Fruit fly (Drosophila melanogaster) whole organism, embryonic: Measurements from ENCODE around the gene Rab26.
A peak's percentile ranks its signal among the peaks of the same experiment; 100 is the strongest.

ENCODE experiments used
- B-H2 ChIP-seq: fragments of 200-800 bp; sonication (Bioruptor generic); optimal IDR thresholded peaks from 2 replicates; lab custom pipeline; 2018; ENCODE audit warnings: missing biosample characterization, mild to moderate bottlenecking, missing genetic modification characterization
- CG10979 ChIP-seq: fragments of 200-800 bp; sonication (Bioruptor generic); optimal IDR thresholded peaks from 2 replicates; lab custom pipeline; 2018; ENCODE audit warnings: missing biosample characterization, mild to moderate bottlenecking, missing genetic modification characterization, moderate library complexity
- CG11247 ChIP-seq: fragments of 200-800 bp; sonication (Bioruptor generic); IDR thresholded peaks from 2 replicates; pipeline ENCODE4 v1.3.6; 2022; ENCODE audit warnings: missing biosample characterization, missing genetic modification characterization
- CG11695 ChIP-seq: fragments of 200-800 bp; sonication (Bioruptor generic); IDR thresholded peaks from 3 replicates; pipeline ENCODE4 v1.3.6; 2022; ENCODE audit warnings: missing biosample characterization, missing genetic modification characterization
- CG12236 ChIP-seq: fragments of 200-800 bp; sonication (Bioruptor generic); optimal IDR thresholded peaks from 2 replicates; lab custom pipeline; 2016; ENCODE audit warnings: missing biosample characterization, missing genetic modification characterization
- CG12299 ChIP-seq: fragments of 200-800 bp; sonication (Bioruptor generic); optimal IDR thresholded peaks from 2 replicates; lab custom pipeline; 2018; ENCODE audit warnings: missing biosample characterization, mild to moderate bottlenecking, missing genetic modification characterization
- CG15011 ChIP-seq: fragments of 200-800 bp; sonication (Bioruptor generic); optimal IDR thresholded peaks from 3 replicates; lab custom pipeline; 2018; ENCODE audit warnings: missing biosample characterization, mild to moderate bottlenecking, missing genetic modification characterization
- CG15269 ChIP-seq: fragments of 200-800 bp; sonication (Bioruptor generic); optimal IDR thresholded peaks from 2 replicates; lab custom pipeline; 2018; ENCODE audit warnings: missing biosample characterization, mild to moderate bottlenecking, missing genetic modification characterization, moderate library complexity
- CG17385 ChIP-seq: fragments of 200-800 bp; sonication (Bioruptor generic); optimal IDR thresholded peaks from 3 replicates; lab custom pipeline; 2018; ENCODE audit warnings: missing biosample characterization, mild to moderate bottlenecking, missing genetic modification characterization
- CG3407 ChIP-seq: fragments of 200-800 bp; sonication (Bioruptor generic); optimal IDR thresholded peaks from 2 replicates; lab custom pipeline; 2018; ENCODE audit warnings: missing biosample characterization, mild to moderate bottlenecking, missing genetic modification characterization
- CG4854 ChIP-seq: fragments of 200-800 bp; sonication (Bioruptor generic); optimal IDR thresholded peaks from 2 replicates; lab custom pipeline; 2016; ENCODE audit warnings: missing biosample characterization, missing genetic modification characterization, inconsistent platforms
- CG6765 ChIP-seq: fragments of 200-800 bp; sonication (Bioruptor generic); optimal IDR thresholded peaks from 3 replicates; lab custom pipeline; 2017; ENCODE audit warnings: missing biosample characterization, mild to moderate bottlenecking, missing genetic modification characterization
- CG6791 ChIP-seq: fragments of 200-800 bp; sonication (Bioruptor generic); IDR thresholded peaks from 3 replicates; pipeline ENCODE4 v1.3.6; 2022; ENCODE audit warnings: missing biosample characterization, missing genetic modification characterization; ENCODE audit not compliant: partially characterized antibody
- CG9876 ChIP-seq: fragments of 200-800 bp; sonication (Bioruptor generic); optimal IDR thresholded peaks from 2 replicates; lab custom pipeline; 2016; ENCODE audit warnings: missing biosample characterization, missing genetic modification characterization
- CHES-1-like ChIP-seq: fragments of 200-800 bp; sonication (Bioruptor generic); optimal IDR thresholded peaks from 2 replicates; lab custom pipeline; 2016; ENCODE audit warnings: missing biosample characterization, missing genetic modification characterization
- Deaf1 ChIP-seq: fragments of 200-800 bp; optimal IDR thresholded peaks from 3 replicates; lab custom pipeline; 2019; ENCODE audit warnings: missing biosample characterization, mild to moderate bottlenecking, missing genetic modification characterization, moderate library complexity
- Doc3 ChIP-seq: fragments of 200-800 bp; sonication (Bioruptor generic); IDR thresholded peaks from 3 replicates; pipeline ENCODE4 v1.3.6; 2022; ENCODE audit warnings: missing biosample characterization, missing genetic modification characterization; ENCODE audit not compliant: partially characterized antibody
- HmgZ ChIP-seq: fragments of 200-800 bp; sonication (Bioruptor generic); optimal IDR thresholded peaks from 2 replicates; lab custom pipeline; 2018; ENCODE audit warnings: missing biosample characterization, mild to moderate bottlenecking, missing genetic modification characterization
- Jarid2 ChIP-seq: fragments of 200-800 bp; sonication (Bioruptor generic); optimal IDR thresholded peaks from 3 replicates; lab custom pipeline; 2017; ENCODE audit warnings: mild to moderate bottlenecking, missing biosample characterization, missing genetic modification reagents, missing genetic modification characterization
- Meics ChIP-seq: fragments of 200-800 bp; sonication (Bioruptor generic); optimal IDR thresholded peaks from 2 replicates; lab custom pipeline; 2017; ENCODE audit warnings: missing biosample characterization, mild to moderate bottlenecking, missing genetic modification characterization
- NK7.1 ChIP-seq: fragments of 200-800 bp; sonication (Bioruptor generic); optimal IDR thresholded peaks from 3 replicates; lab custom pipeline; 2016; ENCODE audit warnings: missing biosample characterization, missing genetic modification characterization
- Neu2 ChIP-seq: fragments of 200-800 bp; sonication (Bioruptor generic); optimal IDR thresholded peaks from 3 replicates; lab custom pipeline; 2016; ENCODE audit warnings: missing biosample characterization, missing genetic modification characterization, borderline replicate concordance
- Opbp ChIP-seq: fragments of 200-800 bp; sonication (Bioruptor generic); IDR thresholded peaks from 3 replicates; pipeline ENCODE4 v1.3.6; 2022; ENCODE audit warnings: missing biosample characterization, missing genetic modification characterization; ENCODE audit not compliant: partially characterized antibody
- Side ChIP-seq: fragments of 200-800 bp; sonication (Bioruptor generic); optimal IDR thresholded peaks from 2 replicates; lab custom pipeline; 2016; ENCODE audit warnings: missing biosample characterization, missing genetic modification characterization
- ase ChIP-seq: fragments of 200-800 bp; sonication (Bioruptor generic); IDR thresholded peaks from 3 replicates; pipeline ENCODE4 v1.3.6; 2022; ENCODE audit warnings: missing biosample characterization, missing genetic modification characterization
- ash1 ChIP-seq: fragments of 200-800 bp; sonication (Bioruptor generic); optimal IDR thresholded peaks from 2 replicates; lab custom pipeline; 2018; ENCODE audit warnings: missing biosample characterization, mild to moderate bottlenecking, missing genetic modification characterization
- ato ChIP-seq: fragments of 200-800 bp; sonication (Bioruptor generic); IDR thresholded peaks from 2 replicates; pipeline ENCODE4 v1.3.6; 2022; ENCODE audit warnings: missing biosample characterization, missing genetic modification characterization; ENCODE audit not compliant: partially characterized antibody
- chinmo ChIP-seq: fragments of 200-800 bp; sonication (Bioruptor generic); IDR thresholded peaks from 4 replicates; pipeline ENCODE4 v1.3.6; 2022; ENCODE audit warnings: missing biosample characterization, missing genetic modification characterization; ENCODE audit not compliant: partially characterized antibody
- crp ChIP-seq, 2 experiments: fragments of 200-800 bp; sonication (Bioruptor generic); optimal IDR thresholded peaks; 2 replicates in 1 of 2; 3 replicates in 1 of 2; lab custom pipeline; 2017; ENCODE audit warnings: missing biosample characterization in 2 of 2, missing genetic modification characterization in 2 of 2, mild to moderate bottlenecking in 1 of 2, moderate library complexity in 1 of 2
- da ChIP-seq: fragments of 200-800 bp; sonication (Bioruptor generic); optimal IDR thresholded peaks from 2 replicates; lab custom pipeline; 2016; ENCODE audit warnings: missing biosample characterization, missing genetic modification characterization
- disco-r ChIP-seq: fragments of 200-800 bp; sonication (Bioruptor generic); optimal IDR thresholded peaks from 2 replicates; lab custom pipeline; 2016; ENCODE audit warnings: missing biosample characterization, missing genetic modification characterization
- dm ChIP-seq: fragments of 200-800 bp; sonication (Bioruptor generic); optimal IDR thresholded peaks from 3 replicates; lab custom pipeline; 2016; ENCODE audit warnings: missing biosample characterization, missing genetic modification characterization
- gsb-n ChIP-seq: fragments of 200-800 bp; sonication (Bioruptor generic); optimal IDR thresholded peaks from 3 replicates; lab custom pipeline; 2018; ENCODE audit warnings: missing biosample characterization, mild to moderate bottlenecking, missing genetic modification characterization
- ind ChIP-seq: fragments of 200-800 bp; sonication (Bioruptor generic); optimal IDR thresholded peaks from 3 replicates; lab custom pipeline; 2016; ENCODE audit warnings: missing biosample characterization, missing genetic modification characterization
- lbe ChIP-seq: fragments of 200-800 bp; sonication (Bioruptor generic); optimal IDR thresholded peaks from 2 replicates; lab custom pipeline; 2016; ENCODE audit warnings: missing biosample characterization, mild to moderate bottlenecking, missing genetic modification characterization
- lov ChIP-seq, 2 experiments: fragments of 200-800 bp in 1 of 2; fragments of >200 bp in 1 of 2; sonication (Bioruptor generic) in 1 of 2; IDR thresholded peaks in 1 of 2; optimal IDR thresholded peaks in 1 of 2; 2 replicates in 1 of 2; 3 replicates in 1 of 2; pipeline versions ENCODE4 v1.3.6 to Lab custom; 2017 to 2022; ENCODE audit warnings: missing biosample characterization in 1 of 2, missing genetic modification characterization in 1 of 2
- nom ChIP-seq: fragments of 200-800 bp; sonication (Bioruptor generic); optimal IDR thresholded peaks from 2 replicates; lab custom pipeline; 2017; ENCODE audit warnings: missing biosample characterization, missing genetic modification characterization, mild to moderate bottlenecking, moderate library complexity, missing genetic modification reagents
- org-1 ChIP-seq: fragments of 200-800 bp; sonication (Bioruptor generic); optimal IDR thresholded peaks from 2 replicates; lab custom pipeline; 2017; ENCODE audit warnings: missing biosample characterization, missing genetic modification characterization
- repo ChIP-seq: fragments of 200-800 bp; sonication (Bioruptor generic); optimal IDR thresholded peaks from 2 replicates; lab custom pipeline; 2016; ENCODE audit warnings: missing biosample characterization, missing genetic modification characterization
- sc ChIP-seq, 3 experiments: fragments of >200 bp in 2 of 3; fragments of 200-800 bp in 1 of 3; sonication (Bioruptor generic) in 1 of 3; optimal IDR thresholded peaks; 2 replicates in 2 of 3; 3 replicates in 1 of 3; lab custom pipeline; 2017; ENCODE audit warnings: mild to moderate bottlenecking in 1 of 3, missing biosample characterization in 1 of 3, missing genetic modification characterization in 1 of 3, missing genetic modification reagents in 1 of 3
- sima ChIP-seq: fragments of 200-800 bp; sonication (Bioruptor generic); optimal IDR thresholded peaks from 2 replicates; lab custom pipeline; 2016; ENCODE audit warnings: missing biosample characterization, missing genetic modification characterization
- sisA ChIP-seq: fragments of 200-800 bp; sonication (Bioruptor generic); IDR thresholded peaks from 2 replicates; pipeline ENCODE4 v1.3.6; 2022; ENCODE audit warnings: missing biosample characterization, missing genetic modification characterization
- sug ChIP-seq: fragments of 200-800 bp; optimal IDR thresholded peaks from 2 replicates; lab custom pipeline; 2019; ENCODE audit warnings: missing biosample characterization, mild to moderate bottlenecking, missing genetic modification characterization, moderate library complexity
- unpg ChIP-seq: fragments of 200-800 bp; sonication (Bioruptor generic); optimal IDR thresholded peaks from 3 replicates; lab custom pipeline; 2018; ENCODE audit warnings: missing biosample characterization, mild to moderate bottlenecking, missing genetic modification characterization, moderate library complexity
- wek ChIP-seq: fragments of 200-800 bp; sonication (Bioruptor generic); optimal IDR thresholded peaks from 3 replicates; lab custom pipeline; 2018; ENCODE audit warnings: missing biosample characterization, mild to moderate bottlenecking, missing genetic modification characterization, moderate library complexity
- wor ChIP-seq: fragments of 200-800 bp; sonication (Bioruptor generic); IDR thresholded peaks from 2 replicates; pipeline ENCODE4 v1.3.6; 2022; ENCODE audit warnings: missing biosample characterization, missing genetic modification characterization
- zfh1 ChIP-seq: fragments of 200-800 bp; sonication (Bioruptor generic); IDR thresholded peaks from 3 replicates; pipeline ENCODE4 v1.3.6; 2022; ENCODE audit warnings: missing biosample characterization, missing genetic modification characterization

The Rab26 gene

dm6 chr3L:21279876-21280566 lies 38.6 kb upstream of the Rab26 start, which contains the start of gene AcCoAS (continued):
- peak; percentile 27 for TF ChIP-seq unpg (GFP tag; lab: Kevin White, UChicago)
- TF ChIP-seq B-H2 (GFP tag; lab: Kevin White, UChicago) = peak; percentile 64
- peak; percentile 2 for TF ChIP-seq CHES-1-like (GFP tag; lab: Kevin White, UChicago)
- TF ChIP-seq Deaf1 (tag; lab: Kevin White, UChicago) = peak; percentile 92
- peak; percentile 29 for TF ChIP-seq CG17385 (GFP tag; lab: Kevin White, UChicago)
- no peak for TF ChIP-seq Opbp
- peak; percentile 60 for TF ChIP-seq Side
- TF ChIP-seq org-1 (GFP tag; lab: Kevin White, UChicago) = peak; percentile 5
- no peak for TF ChIP-seq CG3407
- TF ChIP-seq sug (tag; lab: Kevin White, UChicago) = peak; percentile 98
- peak; percentile 52 for TF ChIP-seq CG6765 (GFP tag; lab: Kevin White, UChicago)
- peak; percentile 1 for TF ChIP-seq ind (GFP tag; lab: Kevin White, UChicago)
- no peak for TF ChIP-seq CG15011 (GFP tag; lab: Kevin White, UChicago)
- no peak for TF ChIP-seq CG11247 (GFP tag; lab: Robert Waterston, UW)
- no peak for TF ChIP-seq repo (GFP tag; lab: Kevin White, UChicago)
- TF ChIP-seq sisA (GFP tag; lab: Robert Waterston, UW) = no peak
- TF ChIP-seq CG11695 (GFP tag; lab: Robert Waterston, UW) = 0 out of 3 replicates have a peak, but pooled peaks have one; percentile 29
- no peak for TF ChIP-seq Doc3 (GFP tag; lab: Robert Waterston, UW)
- TF ChIP-seq NK7.1 (GFP tag; lab: Kevin White, UChicago) = no peak
- TF ChIP-seq wek = no peak
- TF ChIP-seq CG10979 = no peak
- TF ChIP-seq da (GFP tag; lab: Kevin White, UChicago) = no peak
- peak; percentile 33 for TF ChIP-seq CG15269 (tag; lab: Kevin White, UChicago)
- no peak for TF ChIP-seq Neu2 (GFP tag; lab: Kevin White, UChicago)
- peak; percentile 15 for TF ChIP-seq ash1 (GFP tag; lab: Kevin White, UChicago)
- TF ChIP-seq dm (GFP tag; lab: Kevin White, UChicago) = peak; percentile 45
- TF ChIP-seq ato = no peak
- peak; percentile 87 for TF ChIP-seq Jarid2
- no peak for TF ChIP-seq CG4854 (GFP tag; lab: Kevin White, UChicago)
- TF ChIP-seq sc (optimal IDR thresholded peaks at IDR 0.05; lab: Kevin White, UChicago) = no peak
- no peak for TF ChIP-seq sc (GFP tag; optimal IDR thresholded peaks at IDR 0.05; lab: Kevin White, UChicago)
- TF ChIP-seq lov (optimal IDR thresholded peaks at IDR 0.05; lab: Kevin White, UChicago) = no peak
- 0 out of 3 replicates have a peak, but pooled peaks have one; percentile 51 for TF ChIP-seq lov (GFP tag; IDR thresholded peaks at IDR 0.05; lab: Robert Waterston, UW)
- TF ChIP-seq lbe (GFP tag; lab: Kevin White, UChicago) = peak; percentile 54
- peak; percentile 52 for TF ChIP-seq Meics (GFP tag; lab: Kevin White, UChicago)
- no peak for TF ChIP-seq CG9876 (GFP tag; lab: Kevin White, UChicago)
- no peak for TF ChIP-seq sima (GFP tag; lab: Kevin White, UChicago)
- TF ChIP-seq CG12299 (tag; lab: Kevin White, UChicago) = no peak
- peak; percentile 81; the same call in 2 of the 4 replicates for TF ChIP-seq chinmo (GFP tag; lab: Robert Waterston, UW)
- 0 out of 3 replicates have a peak, but pooled peaks have one; percentile 13 for TF ChIP-seq zfh1
- TF ChIP-seq wor (GFP tag; lab: Robert Waterston, UW) = no peak
- no peak for TF ChIP-seq CG12236 (GFP tag; lab: Kevin White, UChicago)
- TF ChIP-seq CG6791 (GFP tag; lab: Robert Waterston, UW) = no peak
- TF ChIP-seq disco-r (GFP tag; lab: Kevin White, UChicago) = no peak
- no peak for TF ChIP-seq gsb-n (tag; lab: Kevin White, UChicago)
- peak; percentile 44 for TF ChIP-seq HmgZ (tag; lab: Kevin White, UChicago)
- peak; percentile 26 for TF ChIP-seq nom
- TF ChIP-seq ase (GFP tag; lab: Robert Waterston, UW) = no peak
- no peak for TF ChIP-seq crp (GFP tag; optimal IDR thresholded peaks at IDR 0.05; lab: Kevin White, UChicago)
